Worm (Caenorhabditis elegans) whole organism, mixed stage, embryonic: ENCODE data around the gene frpr-19.

ENCODE experiments used
- ceh-39 ChIP-seq: fragments of 150-350 bp; optimal IDR thresholded peaks from 2 replicates; lab custom pipeline; 2014; ENCODE audit warnings: missing biosample characterization, missing genetic modification characterization
- ceh-83 ChIP-seq: fragments of 200-800 bp; sonication (Bioruptor generic); optimal IDR thresholded peaks from 2 replicates; lab custom pipeline; 2018; ENCODE audit warnings: mild to moderate bottlenecking, missing genetic modification characterization, missing compliant biosample characterization
- cnd-1 ChIP-seq: fragments of 200-800 bp; sonication (Bioruptor generic); optimal IDR thresholded peaks from 2 replicates; lab custom pipeline; 2018; ENCODE audit warnings: mild to moderate bottlenecking, missing genetic modification characterization, missing compliant biosample characterization
- drap-1 ChIP-seq: fragments of 200-800 bp; sonication (Bioruptor generic); optimal IDR thresholded peaks from 3 replicates; lab custom pipeline; 2018; ENCODE audit warnings: mild to moderate bottlenecking, missing genetic modification characterization, missing compliant biosample characterization
- elt-1 ChIP-seq: sonication (generic microtip); optimal IDR thresholded peaks from 2 replicates; lab custom pipeline; 2017; ENCODE audit warnings: missing genetic modification characterization, mild to moderate bottlenecking, missing compliant biosample characterization, antibody characterized with exemption, moderate library complexity, borderline replicate concordance; ENCODE audit not compliant: insufficient read depth
- elt-3 ChIP-seq: fragments of 150-350 bp; optimal IDR thresholded peaks from 2 replicates; lab custom pipeline; 2014; ENCODE audit warnings: missing biosample characterization, missing genetic modification characterization
- lin-13 ChIP-seq: fragments of 150-350 bp; optimal IDR thresholded peaks from 2 replicates; lab custom pipeline; 2014; ENCODE audit warnings: missing biosample characterization, missing genetic modification characterization
- lsy-2 ChIP-seq: fragments of 150-350 bp; optimal IDR thresholded peaks from 2 replicates; lab custom pipeline; 2014; ENCODE audit warnings: missing biosample characterization, missing genetic modification characterization
- nhr-237 ChIP-seq: fragments of 150-350 bp; optimal IDR thresholded peaks from 2 replicates; lab custom pipeline; 2014; ENCODE audit warnings: missing biosample characterization, missing genetic modification characterization
- nhr-28 ChIP-seq: fragments of 150-350 bp; optimal IDR thresholded peaks from 2 replicates; lab custom pipeline; 2014; ENCODE audit warnings: missing biosample characterization, missing genetic modification characterization
- snpc-4 ChIP-seq: fragments of 150-350 bp; optimal IDR thresholded peaks from 2 replicates; lab custom pipeline; 2014; ENCODE audit warnings: missing biosample characterization, missing genetic modification characterization
- unc-62 ChIP-seq: fragments of 150-350 bp; optimal IDR thresholded peaks from 2 replicates; lab custom pipeline; 2014; ENCODE audit warnings: missing biosample characterization, missing genetic modification reagents, missing genetic modification characterization
- zip-8 ChIP-seq: fragments of 150-350 bp; optimal IDR thresholded peaks from 2 replicates; lab custom pipeline; 2014; ENCODE audit warnings: missing biosample characterization, missing genetic modification characterization

DNA sequence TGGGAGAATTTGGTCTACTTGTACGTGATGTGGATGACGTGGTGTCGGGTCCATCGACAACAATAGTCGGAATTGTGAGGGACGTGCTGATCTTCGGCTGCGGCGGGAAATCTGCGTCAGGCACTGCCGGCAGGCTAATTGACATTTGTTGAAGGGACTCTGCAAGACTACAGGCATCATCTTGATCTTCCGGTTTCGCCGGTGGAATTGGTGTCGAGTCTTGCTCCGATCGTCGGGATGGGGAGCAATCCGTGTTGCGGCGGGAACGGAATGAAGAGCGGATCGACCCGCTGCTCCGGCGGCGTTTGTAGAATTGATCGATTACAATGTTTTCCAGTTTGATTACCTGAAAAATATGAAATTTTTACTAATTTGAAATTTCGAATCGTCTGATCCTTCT lies 29.0 kb downstream of the frpr-19 start:
- TF ChIP-seq unc-62 (GFP tag; lab: Kevin White, UChicago) (no peak), nhr-28 (no peak), drap-1 (GFP tag; lab: Kevin White, UChicago) (no peak), elt-3 (tag; lab: Kevin White, UChicago) (no peak), nhr-237 (tag; lab: Kevin White, UChicago) (no peak), cnd-1 (tag; lab: Kevin White, UChicago) (no peak), lin-13 (tag; lab: Kevin White, UChicago) (no peak), elt-1 (tag; lab: Kevin White, UChicago) (no peak), zip-8 (tag; lab: Kevin White, UChicago) (no peak), ceh-83 (GFP tag; lab: Kevin White, UChicago) (no peak), ceh-39 (tag; lab: Kevin White, UChicago) (no peak), lsy-2 (no peak), snpc-4 (tag; lab: Kevin White, UChicago) (no peak)
